Fruit fly (Drosophila melanogaster): ENCODE data around the gene P5CS.

Gene P5CS

dm6 chr3L:21953028-21954016 is 18.5 kb upstream of the P5CS start (continued):
- no peak for TF ChIP-seq fd3F (GFP tag; optimal IDR thresholded peaks at IDR 0.05)
- peak; percentile 91 for TF ChIP-seq Hey (tag; optimal IDR thresholded peaks at IDR 0.05)

dm6 chr3L:21954474-21955321 is 17.1 kb upstream of the P5CS start, which contains the start of gene CG7458:
CG7458 (plus strand) TSS chr3L:21955110.
- TF ChIP-seq CG7271 (tag; optimal IDR thresholded peaks at IDR 0.05) (no peak), ap (GFP tag; IDR thresholded peaks at IDR 0.05) (no peak), tgo (GFP tag; IDR thresholded peaks at IDR 0.05) (peak; percentile 40), disco-r (GFP tag; optimal IDR thresholded peaks at IDR 0.05) (no peak), Dp (GFP tag; optimal IDR thresholded peaks at IDR 0.05) (no peak), hkb (optimal IDR thresholded peaks at IDR 0.05) (no peak), hkb (GFP tag; IDR thresholded peaks at IDR 0.05) (peak; percentile 32; the same call in 1 of the 2 replicates), lilli (GFP tag; optimal IDR thresholded peaks at IDR 0.05) (peak; percentile 57), CG5245 (GFP tag; optimal IDR thresholded peaks at IDR 0.05) (peak; percentile 29), org-1 (GFP tag; optimal IDR thresholded peaks at IDR 0.05) (no peak), bsh (GFP tag; optimal IDR thresholded peaks at IDR 0.05) (peak in 1 of 2 experiments; percentile 49), CG6689 (GFP tag; IDR thresholded peaks at IDR 0.05) (0 out of 2 replicates have a peak, but pooled peaks have one; percentile 37), CG4730 (GFP tag; IDR thresholded peaks at IDR 0.05) (0 out of 2 replicates have a peak, but pooled peaks have one; percentile 16), Ptx1 (GFP tag; IDR thresholded peaks at IDR 0.05) (peak; percentile 56), Lpt (GFP tag; optimal IDR thresholded peaks at IDR 0.05) (no peak), Dad (GFP tag; optimal IDR thresholded peaks at IDR 0.05) (no peak), Hr78 (GFP tag; optimal IDR thresholded peaks at IDR 0.05) (peak in 1 of 2 experiments; percentile 82), bcd (GFP tag; optimal IDR thresholded peaks at IDR 0.05) (peak; percentile 59), ara (GFP tag; IDR thresholded peaks at IDR 0.05) (peak; percentile 57; the same call in 1 of the 2 replicates), toy (GFP tag; IDR thresholded peaks at IDR 0.05) (no peak), Oli (tag; optimal IDR thresholded peaks at IDR 0.05) (peak; percentile 58), CG43689 (GFP tag; IDR thresholded peaks at IDR 0.05) (no peak), kni (GFP tag; optimal IDR thresholded peaks at IDR 0.05) (peak; percentile 3), CTCF (GFP tag; optimal IDR thresholded peaks at IDR 0.05) (peak; percentile 23), Six4 (GFP tag; optimal IDR thresholded peaks at IDR 0.05) (peak; percentile 29), unpg (GFP tag; optimal IDR thresholded peaks at IDR 0.05) (peak; percentile 31), Nf-YA (GFP tag; IDR thresholded peaks at IDR 0.05) (no peak), Ssrp (tag; optimal IDR thresholded peaks at IDR 0.05) (peak; percentile 44), HmgZ (tag; optimal IDR thresholded peaks at IDR 0.05) (no peak), klu (GFP tag; IDR thresholded peaks at IDR 0.05) (no peak), CG12104 (GFP tag; optimal IDR thresholded peaks at IDR 0.05) (peak; percentile 1), Med (GFP tag) (peak; percentile 76), btn (GFP tag; optimal IDR thresholded peaks at IDR 0.05) (peak; percentile 23), Pdp1 (GFP tag; optimal IDR thresholded peaks at IDR 0.05) (peak; percentile 44 to 96), ewg (GFP tag; optimal IDR thresholded peaks at IDR 0.05) (no peak), fu2 (GFP tag; optimal IDR thresholded peaks at IDR 0.05) (peak; percentile 31), CG17385 (GFP tag; optimal IDR thresholded peaks at IDR 0.05) (peak; percentile 29), pum (GFP tag; optimal IDR thresholded peaks at IDR 0.05) (peak; percentile 8), shn (GFP tag; optimal IDR thresholded peaks at IDR 0.05) (peak; percentile 15), tup (GFP tag; optimal IDR thresholded peaks at IDR 0.05) (no peak), CG31365 (tag; optimal IDR thresholded peaks at IDR 0.05) (peak; percentile 2), sug (tag; optimal IDR thresholded peaks at IDR 0.05) (peak; percentile 68), CG12219 (GFP tag; optimal IDR thresholded peaks at IDR 0.05) (peak; percentile 4)

Data from whole organism, embryonic.